Worm (Caenorhabditis elegans) whole organism, young adult: ENCODE results near the gene cox-16.

Source experiments
- B0261.1 ChIP-seq: sonication (generic microtip); optimal IDR thresholded peaks from 2 replicates; lab custom pipeline; 2016; ENCODE audit warnings: mild to moderate bottlenecking, missing genetic modification characterization, moderate library complexity, missing compliant biosample characterization
- B0336.3 ChIP-seq: fragments of 200-800 bp; sonication (Bioruptor generic); IDR thresholded peaks from 2 replicates; pipeline ENCODE4 v1.3.6; 2022; ENCODE audit warnings: missing genetic modification characterization, missing compliant biosample characterization
- F37B4.10 ChIP-seq: fragments of 200-800 bp; sonication (Bioruptor generic); IDR thresholded peaks from 2 replicates; pipeline ENCODE4 v1.3.6; 2022; ENCODE audit warnings: missing genetic modification characterization, missing compliant biosample characterization
- F49E8.2 ChIP-seq: sonication (generic microtip); optimal IDR thresholded peaks from 3 replicates; lab custom pipeline; 2017; ENCODE audit warnings: missing genetic modification characterization, mild to moderate bottlenecking, missing compliant biosample characterization, antibody characterized with exemption, moderate library complexity; ENCODE audit not compliant: insufficient read depth
- F52B5.7 ChIP-seq: sonication (generic microtip); optimal IDR thresholded peaks from 2 replicates; lab custom pipeline; 2016; ENCODE audit warnings: mild to moderate bottlenecking, missing genetic modification characterization, missing compliant biosample characterization
- F57A8.1 ChIP-seq: fragments of 200-800 bp; sonication (Bioruptor generic); optimal IDR thresholded peaks from 2 replicates; lab custom pipeline; 2018; ENCODE audit warnings: mild to moderate bottlenecking, missing genetic modification characterization, moderate library complexity, missing compliant biosample characterization
- F57C9.4 ChIP-seq: sonication (generic microtip); optimal IDR thresholded peaks from 2 replicates; lab custom pipeline; 2017; ENCODE audit warnings: mild to moderate bottlenecking, missing genetic modification characterization, missing compliant biosample characterization
- Y56A3A.18 ChIP-seq: fragments of 200-800 bp; sonication (Bioruptor generic); IDR thresholded peaks from 2 replicates; pipeline ENCODE4 v1.3.6; 2022; ENCODE audit warnings: missing genetic modification reagents, missing genetic modification characterization, missing compliant biosample characterization
- Y67H2A.10 ChIP-seq: fragments of 200-800 bp; sonication (Bioruptor generic); conservative IDR thresholded peaks from 2 replicates; pipeline ENCODE4 v1.3.6; 2022; ENCODE audit warnings: missing genetic modification reagents, missing genetic modification characterization, missing compliant biosample characterization
- ama-1 ChIP-seq, 3 experiments: fragments of 150-350 bp in 1 of 3; sonication (generic microtip) in 2 of 3; optimal IDR thresholded peaks; 2 replicates each; lab custom pipeline; 2014 to 2018; ENCODE audit warnings: missing biosample characterization in 2 of 3, missing genetic modification characterization in 2 of 3, missing genetic modification reagents in 2 of 3
- aptf-3 ChIP-seq: fragments of 200-800 bp; sonication (Bioruptor generic); IDR thresholded peaks from 2 replicates; pipeline ENCODE4 v1.3.6; 2022; ENCODE audit warnings: missing genetic modification characterization, missing compliant biosample characterization
- athp-1 ChIP-seq: sonication (generic microtip); optimal IDR thresholded peaks from 2 replicates; lab custom pipeline; 2017; ENCODE audit warnings: mild to moderate bottlenecking, missing genetic modification characterization, missing compliant biosample characterization
- attf-5 ChIP-seq: fragments of 200-800 bp; sonication (Bioruptor generic); optimal IDR thresholded peaks from 2 replicates; lab custom pipeline; 2018; ENCODE audit warnings: mild to moderate bottlenecking, missing genetic modification characterization, missing compliant biosample characterization
- attf-6 ChIP-seq: fragments of 200-800 bp; sonication (Bioruptor generic); IDR thresholded peaks from 2 replicates; pipeline ENCODE4 v1.3.6; 2022; ENCODE audit warnings: missing genetic modification reagents, missing genetic modification characterization, missing compliant biosample characterization
- cebp-1 ChIP-seq, 2 experiments: fragments of 200-800 bp in 1 of 2; sonication (Bioruptor generic) in 1 of 2; sonication (generic microtip) in 1 of 2; IDR thresholded peaks in 1 of 2; optimal IDR thresholded peaks in 1 of 2; 2 replicates each; pipeline versions ENCODE4 v1.3.6 to Lab custom; 2017 to 2022; ENCODE audit warnings: missing compliant biosample characterization in 2 of 2, missing genetic modification characterization in 2 of 2, mild to moderate bottlenecking in 1 of 2, missing genetic modification reagents in 1 of 2, moderate library complexity in 1 of 2
- ceh-100 ChIP-seq: fragments of 200-800 bp; sonication (Bioruptor generic); IDR thresholded peaks from 2 replicates; pipeline ENCODE4 v1.3.6; 2022; ENCODE audit warnings: missing genetic modification reagents, missing genetic modification characterization, missing compliant biosample characterization
- ceh-58 ChIP-seq: fragments of 200-800 bp; sonication (Bioruptor generic); IDR thresholded peaks from 2 replicates; pipeline ENCODE4 v1.3.6; 2022; ENCODE audit warnings: missing genetic modification characterization, missing compliant biosample characterization
- egl-18 ChIP-seq: fragments of 200-800 bp; sonication (Bioruptor generic); IDR thresholded peaks from 2 replicates; pipeline ENCODE4 v1.3.6; 2022; ENCODE audit warnings: missing genetic modification reagents, missing genetic modification characterization, missing compliant biosample characterization
- egrh-3 ChIP-seq: fragments of 200-800 bp; sonication (Bioruptor generic); IDR thresholded peaks from 2 replicates; pipeline ENCODE4 v1.3.6; 2022; ENCODE audit warnings: missing genetic modification reagents, missing genetic modification characterization, missing compliant biosample characterization
- ekl-4 ChIP-seq: fragments of 200-800 bp; sonication (Bioruptor generic); IDR thresholded peaks from 2 replicates; pipeline ENCODE4 v1.3.6; 2022; ENCODE audit warnings: missing genetic modification reagents, missing genetic modification characterization, missing compliant biosample characterization
- hmg-1.2 ChIP-seq: fragments of 200-800 bp; sonication (Bioruptor generic); IDR thresholded peaks from 2 replicates; pipeline ENCODE4 v1.3.6; 2022; ENCODE audit warnings: missing genetic modification reagents, missing genetic modification characterization, missing compliant biosample characterization
- lin-26 ChIP-seq: fragments of 200-800 bp; sonication (Bioruptor generic); IDR thresholded peaks from 2 replicates; pipeline ENCODE4 v1.3.6; 2022; ENCODE audit warnings: missing genetic modification reagents, missing genetic modification characterization, missing compliant biosample characterization
- lin-54 ChIP-seq: fragments of 200-800 bp; sonication (Bioruptor generic); optimal IDR thresholded peaks from 2 replicates; lab custom pipeline; 2018; ENCODE audit warnings: mild to moderate bottlenecking, missing genetic modification characterization, missing compliant biosample characterization
- lsl-1 ChIP-seq: fragments of 200-800 bp; sonication (Bioruptor generic); optimal IDR thresholded peaks from 2 replicates; lab custom pipeline; 2018; ENCODE audit warnings: mild to moderate bottlenecking, missing genetic modification characterization, moderate library complexity, missing compliant biosample characterization
- lsy-27 ChIP-seq: sonication (generic microtip); optimal IDR thresholded peaks from 2 replicates; lab custom pipeline; 2017; ENCODE audit warnings: missing genetic modification characterization, mild to moderate bottlenecking, missing compliant biosample characterization, antibody characterized with exemption, missing genotype, borderline replicate concordance; ENCODE audit not compliant: insufficient read depth
- madf-3 ChIP-seq: fragments of 200-800 bp; sonication (Bioruptor generic); IDR thresholded peaks from 2 replicates; pipeline ENCODE4 v1.3.6; 2022; ENCODE audit warnings: missing genetic modification reagents, missing genetic modification characterization, missing compliant biosample characterization
- madf-6 ChIP-seq: fragments of 200-800 bp; sonication (Bioruptor generic); IDR thresholded peaks from 2 replicates; pipeline ENCODE4 v1.3.6; 2022; ENCODE audit warnings: missing genetic modification reagents, missing genetic modification characterization, missing compliant biosample characterization
- madf-8 ChIP-seq: fragments of 200-800 bp; sonication (Bioruptor generic); conservative IDR thresholded peaks from 2 replicates; pipeline ENCODE4 v1.3.6; 2022; ENCODE audit warnings: missing genetic modification reagents, missing genetic modification characterization, missing compliant biosample characterization
- mel-28 ChIP-seq: sonication (generic microtip); optimal IDR thresholded peaks from 2 replicates; lab custom pipeline; 2016; ENCODE audit warnings: borderline replicate concordance, mild to moderate bottlenecking, missing genetic modification characterization, missing compliant biosample characterization
- pbrm-1 ChIP-seq: fragments of 200-800 bp; sonication (Bioruptor generic); IDR thresholded peaks from 2 replicates; pipeline ENCODE4 v1.3.6; 2022; ENCODE audit warnings: missing genetic modification reagents, missing genetic modification characterization, missing compliant biosample characterization
- repo-1 ChIP-seq: sonication (generic microtip); optimal IDR thresholded peaks from 2 replicates; lab custom pipeline; 2017; ENCODE audit warnings: mild to moderate bottlenecking, missing genetic modification characterization, missing compliant biosample characterization
- snpc-3.4 ChIP-seq: sonication (generic microtip); optimal IDR thresholded peaks from 2 replicates; lab custom pipeline; 2017; ENCODE audit warnings: missing genetic modification characterization, mild to moderate bottlenecking, missing compliant biosample characterization, antibody characterized with exemption, moderate library complexity, missing genotype, missing genetic modification reagents
- sptf-2 ChIP-seq: fragments of 200-800 bp; sonication (Bioruptor generic); optimal IDR thresholded peaks from 2 replicates; lab custom pipeline; 2018; ENCODE audit warnings: mild to moderate bottlenecking, missing genetic modification characterization, missing compliant biosample characterization
- tbp1 ChIP-seq: fragments of 200-800 bp; sonication (Bioruptor generic); optimal IDR thresholded peaks from 2 replicates; lab custom pipeline; 2018; ENCODE audit warnings: mild to moderate bottlenecking, missing genetic modification characterization, missing compliant biosample characterization
- tlf-1 ChIP-seq: fragments of 200-800 bp; sonication (Bioruptor generic); optimal IDR thresholded peaks from 2 replicates; lab custom pipeline; 2018; ENCODE audit warnings: mild to moderate bottlenecking, missing genetic modification characterization, missing compliant biosample characterization
- ztf-25 ChIP-seq: fragments of 200-800 bp; sonication (Bioruptor generic); IDR thresholded peaks from 2 replicates; pipeline ENCODE4 v1.3.6; 2022; ENCODE audit warnings: missing genetic modification reagents, missing genetic modification characterization, missing compliant biosample characterization

The cox-16 gene

DNA sequence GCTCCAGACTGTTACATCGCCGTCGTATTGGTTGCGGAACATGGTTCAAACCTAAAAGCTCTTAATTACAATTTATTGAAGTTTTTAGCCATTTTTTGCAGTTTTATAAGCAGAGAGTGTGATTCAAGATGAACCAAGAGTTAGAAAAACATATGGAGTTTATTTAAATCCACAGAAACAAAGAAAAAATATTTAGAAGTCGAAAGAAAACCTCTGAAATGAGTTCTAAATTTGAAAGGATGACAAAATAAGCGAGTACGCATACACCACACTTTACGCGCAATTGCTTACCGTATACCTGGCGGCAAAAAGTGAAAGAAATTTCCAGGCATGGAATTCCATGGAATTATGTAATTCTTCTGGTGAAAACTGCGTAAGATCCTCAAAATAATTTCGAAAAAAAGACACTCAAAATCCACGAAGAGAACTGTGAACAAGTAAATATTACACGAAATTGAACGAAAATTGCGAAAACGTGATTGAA lies 48.3 kb upstream of the cox-16 start, which contains the start of gene pas-6 (continued):
- TF ChIP-seq lsy-27 (tag; lab: Kevin White, UChicago) (no peak), Y56A3A.18 (no peak), F57C9.4 (no peak), snpc-3.4 (tag; lab: Kevin White, UChicago) (peak; percentile 45), madf-8 (peak; percentile 97), egl-18 (GFP tag; lab: Robert Waterston, UW) (no peak)
- TF ChIP-seq, all 124 proteins: peak for 22

DNA sequence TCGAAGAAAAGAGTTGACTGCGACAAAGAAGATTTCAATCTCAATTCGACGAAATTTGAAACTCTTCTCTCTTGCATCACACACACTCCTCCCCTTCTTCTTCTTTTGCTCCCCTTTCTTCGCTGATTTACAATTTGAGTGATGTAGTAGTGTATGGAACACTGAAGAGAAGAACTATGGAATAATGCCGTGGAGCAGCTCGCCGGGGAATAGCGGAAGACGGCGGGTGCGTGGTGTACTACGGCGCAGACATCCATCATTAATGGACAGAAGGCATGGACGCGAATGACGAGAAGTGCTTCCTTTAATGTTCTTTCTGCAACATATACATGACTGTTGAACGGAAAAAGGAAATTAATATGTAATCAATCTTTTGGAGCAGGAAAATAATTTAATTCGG lies 46.8 kb upstream of the cox-16 start:
- TF ChIP-seq hmg-1.2 (GFP tag; lab: Robert Waterston, UW) (0 out of 2 replicates have a peak, but pooled peaks have one; percentile 13), egrh-3 (GFP tag; lab: Robert Waterston, UW) (no peak), lin-26 (GFP tag; lab: Robert Waterston, UW) (peak; percentile 63; the same call in 1 of the 2 replicates), mel-28 (tag; lab: Kevin White, UChicago) (no peak), tbp1 (GFP tag; lab: Kevin White, UChicago) (peak; percentile 2), ama-1 (optimal IDR thresholded peaks at IDR 0.05; lab: Kevin White, UChicago) (no peak), ama-1 (GFP tag; optimal IDR thresholded peaks at IDR 0.05; lab: Kevin White, UChicago) (no peak), B0336.3 (peak; percentile 75), ekl-4 (GFP tag; lab: Robert Waterston, UW) (no peak), ztf-25 (no peak), sptf-2 (GFP tag; lab: Kevin White, UChicago) (no peak), ceh-100 (GFP tag; lab: Robert Waterston, UW) (no peak), pbrm-1 (GFP tag; lab: Robert Waterston, UW) (peak; percentile 70), attf-5 (GFP tag; lab: Kevin White, UChicago) (no peak), B0261.1 (tag; lab: Kevin White, UChicago) (no peak), ceh-58 (0 out of 2 replicates have a peak, but pooled peaks have one; percentile 82), athp-1 (peak; percentile 8), repo-1 (tag; lab: Kevin White, UChicago) (no peak), F52B5.7 (tag; lab: Kevin White, UChicago) (peak; percentile 26), Y67H2A.10 (GFP tag; lab: Robert Waterston, UW) (no peak), cebp-1 (GFP tag; IDR thresholded peaks at IDR 0.05; lab: Robert Waterston, UW) (no peak), cebp-1 (tag; optimal IDR thresholded peaks at IDR 0.05; lab: Kevin White, UChicago) (peak; percentile 19), lsl-1 (GFP tag; lab: Kevin White, UChicago) (peak; percentile 16), lsy-27 (tag; lab: Kevin White, UChicago) (no peak), aptf-3 (no peak), attf-6 (GFP tag; lab: Robert Waterston, UW) (peak; percentile 44; the same call in 1 of the 2 replicates), madf-6 (peak; percentile 56), tlf-1 (GFP tag; lab: Kevin White, UChicago) (peak; percentile 18), F49E8.2 (no peak), F37B4.10 (GFP tag; lab: Robert Waterston, UW) (no peak), madf-3 (GFP tag; lab: Robert Waterston, UW) (0 out of 2 replicates have a peak, but pooled peaks have one; percentile 73), lin-54 (GFP tag; lab: Kevin White, UChicago) (peak; percentile 22), F57A8.1 (GFP tag; lab: Kevin White, UChicago) (no peak)
